Worm (Caenorhabditis elegans) whole organism, mixed stage, embryonic: ENCODE results near the gene egg-1.

Experiments
- elt-1 ChIP-seq: sonication (generic microtip); optimal IDR thresholded peaks from 2 replicates; lab custom pipeline; 2017; ENCODE audit warnings: missing genetic modification characterization, mild to moderate bottlenecking, missing compliant biosample characterization, antibody characterized with exemption, moderate library complexity, borderline replicate concordance; ENCODE audit not compliant: insufficient read depth
- lin-13 ChIP-seq: fragments of 150-350 bp; optimal IDR thresholded peaks from 2 replicates; lab custom pipeline; 2014; ENCODE audit warnings: missing biosample characterization, missing genetic modification characterization
- lsy-2 ChIP-seq: fragments of 150-350 bp; optimal IDR thresholded peaks from 2 replicates; lab custom pipeline; 2014; ENCODE audit warnings: missing biosample characterization, missing genetic modification characterization
- nhr-28 ChIP-seq: fragments of 150-350 bp; optimal IDR thresholded peaks from 2 replicates; lab custom pipeline; 2014; ENCODE audit warnings: missing biosample characterization, missing genetic modification characterization
- unc-62 ChIP-seq: fragments of 150-350 bp; optimal IDR thresholded peaks from 2 replicates; lab custom pipeline; 2014; ENCODE audit warnings: missing biosample characterization, missing genetic modification reagents, missing genetic modification characterization
- ztf-11 ChIP-seq: fragments of 150-350 bp; optimal IDR thresholded peaks from 2 replicates; lab custom pipeline; 2014; ENCODE audit warnings: missing biosample characterization, missing genetic modification characterization

ce11 chrIII:5727827-5728226, at the start of gene egg-1:
- TF ChIP-seq elt-1 = no peak
- TF ChIP-seq nhr-28 = no peak
- TF ChIP-seq ztf-11 (tag; lab: Kevin White, UChicago) = no peak
- no peak for TF ChIP-seq lin-13
- TF ChIP-seq unc-62 (GFP tag; lab: Kevin White, UChicago) = no peak
- TF ChIP-seq lsy-2 (tag; lab: Kevin White, UChicago) = no peak
